Worm (Caenorhabditis elegans): ENCODE data around the gene F46B3.14.
A peak's percentile ranks its signal among the peaks of the same experiment; 100 is the strongest.

The F46B3.14 gene

ce11 chrV:20603014-20603413 is 28.1 kb downstream of the F46B3.14 start, which contains the start of gene ttr-11:
TSS of gene ttr-11 (plus strand) at chrV:20603314.
- TF ChIP-seq tbx-9 (tag; optimal IDR thresholded peaks at IDR 0.05; ENCODE audit: borderline replicate concordance): no peak
- TF ChIP-seq bed-1 (GFP tag; IDR thresholded peaks at IDR 0.05): no peak
- TF ChIP-seq pha-4 (tag; optimal IDR thresholded peaks at IDR 0.05): no peak
- no peak for TF ChIP-seq ceh-40 (GFP tag; IDR thresholded peaks at IDR 0.05)
- TF ChIP-seq ccch-3 (GFP tag; optimal IDR thresholded peaks at IDR 0.05): no peak
- TF ChIP-seq fkh-3 (tag; optimal IDR thresholded peaks at IDR 0.05): no peak
- TF ChIP-seq efl-1 (GFP tag; optimal IDR thresholded peaks at IDR 0.05): no peak
- no peak for TF ChIP-seq ztf-25 (GFP tag; IDR thresholded peaks at IDR 0.05)
- no peak for TF ChIP-seq F33H1.4 (GFP tag; IDR thresholded peaks at IDR 0.05)

ce11 chrV:20600704-20601103 is 30.5 kb downstream of the F46B3.14 start:
- TF ChIP-seq ccch-3 (GFP tag; optimal IDR thresholded peaks at IDR 0.05) (no peak), lag-1 (GFP tag; IDR thresholded peaks at IDR 0.05) (0 out of 2 replicates have a peak, but pooled peaks have one; percentile 75), nhr-90 (tag; optimal IDR thresholded peaks at IDR 0.05) (no peak), B0035.1 (tag; optimal IDR thresholded peaks at IDR 0.05) (no peak), mcd-1 (GFP tag; IDR thresholded peaks at IDR 0.05) (no peak), K12H6.12 (tag; optimal IDR thresholded peaks at IDR 0.05) (no peak), fkh-3 (tag; optimal IDR thresholded peaks at IDR 0.05) (no peak), zfh-2 (GFP tag; conservative IDR thresholded peaks at IDR 0.05) (peak; percentile 55; the same call in 1 of the 2 replicates), rcor-1 (GFP tag; IDR thresholded peaks at IDR 0.05) (no peak), lin-54 (GFP tag; optimal IDR thresholded peaks at IDR 0.05) (no peak), tbp1 (GFP tag; optimal IDR thresholded peaks at IDR 0.05) (no peak), unc-62 (GFP tag; optimal IDR thresholded peaks at IDR 0.05) (no peak), F22D6.2 (tag; optimal IDR thresholded peaks at IDR 0.05) (no peak), lir-1 (GFP tag; conservative IDR thresholded peaks at IDR 0.05) (no peak)

DNA sequence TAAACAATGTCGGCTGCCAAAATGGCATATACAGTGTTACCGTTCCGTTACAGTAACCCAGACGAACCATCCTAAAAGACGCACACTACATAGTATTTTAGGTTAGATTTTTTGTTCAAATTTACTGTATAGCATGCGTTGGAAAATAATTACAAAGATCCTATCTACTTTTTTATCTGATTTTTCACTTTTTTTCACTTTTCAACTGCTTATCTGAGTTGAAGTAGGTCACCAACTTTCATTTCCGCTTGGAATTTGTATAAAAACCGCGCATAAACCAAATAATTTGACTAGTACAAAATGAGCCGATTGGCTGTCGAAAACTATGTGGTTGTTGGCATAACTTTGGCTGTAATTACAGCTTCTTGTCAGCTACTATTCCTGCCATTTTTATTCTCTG is 31.4 kb downstream of the F46B3.14 start, which contains the start of gene col-163:
TSS of gene col-163 (plus strand) at position 301 of the 400 bp plus-strand sequence.
- no peak for TF ChIP-seq F37B4.10 (GFP tag; IDR thresholded peaks at IDR 0.05)

- TF ChIP-seq ekl-4 (GFP tag; IDR thresholded peaks at IDR 0.05) (no peak), F22D6.2 (tag; optimal IDR thresholded peaks at IDR 0.05) (no peak), T26A5.8 (tag; optimal IDR thresholded peaks at IDR 0.05) (no peak), ceh-40 (GFP tag; IDR thresholded peaks at IDR 0.05) (no peak), Y53F4B.3 (GFP tag; IDR thresholded peaks at IDR 0.05) (no peak), ceh-27 (GFP tag; optimal IDR thresholded peaks at IDR 0.05) (no peak), B0336.3 (GFP tag; IDR thresholded peaks at IDR 0.05) (no peak), hsf-1 (GFP tag; IDR thresholded peaks at IDR 0.05) (no peak), chd-7 (tag; optimal IDR thresholded peaks at IDR 0.05) (no peak), F37B4.10 (GFP tag; IDR thresholded peaks at IDR 0.05) (no peak), bed-1 (GFP tag; IDR thresholded peaks at IDR 0.05) (no peak), tbx-9 (tag; optimal IDR thresholded peaks at IDR 0.05; ENCODE audit: borderline replicate concordance) (no peak), madf-8 (GFP tag; conservative IDR thresholded peaks at IDR 0.05) (no peak), nhr-120 (GFP tag; IDR thresholded peaks at IDR 0.05) (no peak), F23B12.7 (tag; optimal IDR thresholded peaks at IDR 0.05; ENCODE audit: insufficient read depth) (no peak), F39B2.1 (GFP tag; IDR thresholded peaks at IDR 0.05) (no peak), die-1 (tag; optimal IDR thresholded peaks at IDR 0.05) (no peak), pha-4 (tag; optimal IDR thresholded peaks at IDR 0.05) (no peak), dpl-1 (GFP tag; optimal IDR thresholded peaks at IDR 0.05) (no peak)
These were observed 34.1 kb downstream of the F46B3.14 start, which contains the start of gene F46B3.1 for ce11 chrV:20597076-20597475. TSS of gene F46B3.1 (minus strand) at chrV:20597176.
